Worm (Caenorhabditis elegans) whole organism, L4 larva: ENCODE results near the gene ins-17.
A peak's percentile ranks its signal among the peaks of the same experiment; 100 is the strongest.

ENCODE experiments used
- F44E2.7 ChIP-seq: fragments of 200-800 bp; sonication (Bioruptor generic); IDR thresholded peaks from 2 replicates; pipeline ENCODE4 v2.1.2; 2022; ENCODE audit warnings: missing genetic modification characterization, missing compliant biosample characterization
- aly-2 ChIP-seq: sonication (generic microtip); optimal IDR thresholded peaks from 2 replicates; lab custom pipeline; 2018; ENCODE audit warnings: missing biosample characterization, missing genetic modification characterization
- arid-1 ChIP-seq: fragments of 200-800 bp; sonication (Bioruptor generic); conservative IDR thresholded peaks from 2 replicates; pipeline ENCODE4 v1.3.6; 2022; ENCODE audit warnings: missing genetic modification reagents, missing genetic modification characterization, missing compliant biosample characterization
- ces-1 ChIP-seq: fragments of 150-350 bp; sonication (generic microtip); optimal IDR thresholded peaks from 4 replicates; lab custom pipeline; 2014; ENCODE audit warnings: missing biosample characterization, missing genetic modification reagents, missing genetic modification characterization
- hlh-11 ChIP-seq: fragments of 200-800 bp; sonication (Bioruptor generic); optimal IDR thresholded peaks from 2 replicates; lab custom pipeline; 2018; ENCODE audit warnings: mild to moderate bottlenecking, missing genetic modification characterization, missing compliant biosample characterization
- lin-13 ChIP-seq: fragments of 150-350 bp; optimal IDR thresholded peaks from 2 replicates; lab custom pipeline; 2014; ENCODE audit warnings: missing biosample characterization, missing genetic modification reagents, missing genetic modification characterization
- nhr-25 ChIP-seq: sonication (generic microtip); optimal IDR thresholded peaks from 2 replicates; lab custom pipeline; 2017; ENCODE audit warnings: missing genetic modification characterization, mild to moderate bottlenecking, missing compliant biosample characterization, antibody characterized with exemption, moderate library complexity, borderline replicate concordance; ENCODE audit not compliant: insufficient read depth
- pha-4 ChIP-seq, 2 experiments: fragments of 150-350 bp in 1 of 2; fragments of 200-800 bp in 1 of 2; sonication (Bioruptor generic) in 1 of 2; IDR thresholded peaks in 1 of 2; optimal IDR thresholded peaks in 1 of 2; 2 replicates each; pipeline versions ENCODE4 v1.3.6 to Lab custom; 2014 to 2022; ENCODE audit warnings: missing genetic modification characterization in 2 of 2, missing genetic modification reagents in 2 of 2, missing biosample characterization in 1 of 2, missing compliant biosample characterization in 1 of 2
- zip-2 ChIP-seq: fragments of 150-350 bp; optimal IDR thresholded peaks from 2 replicates; lab custom pipeline; 2014; ENCODE audit warnings: missing biosample characterization, missing genetic modification characterization
- ztf-11 ChIP-seq: fragments of 150-350 bp; optimal IDR thresholded peaks from 2 replicates; lab custom pipeline; 2014; ENCODE audit warnings: missing biosample characterization, missing genetic modification characterization

- TF ChIP-seq lin-13 = no peak
- no peak for TF ChIP-seq F44E2.7 (GFP tag; lab: Robert Waterston, UW)
- no peak for TF ChIP-seq zip-2 (tag; lab: Kevin White, UChicago)
- no peak for TF ChIP-seq nhr-25 (tag; lab: Kevin White, UChicago)
- TF ChIP-seq pha-4 (GFP tag; IDR thresholded peaks at IDR 0.05; lab: Robert Waterston, UW) = peak; percentile 41; the same call in 1 of the 2 replicates
- TF ChIP-seq pha-4 (tag; optimal IDR thresholded peaks at IDR 0.05; lab: Kevin White, UChicago) = no peak
- TF ChIP-seq arid-1 (GFP tag; lab: Robert Waterston, UW) = peak; percentile 71
- no peak for TF ChIP-seq ces-1 (GFP tag; lab: Kevin White, UChicago)
- no peak for TF ChIP-seq hlh-11 (tag; lab: Kevin White, UChicago)
- TF ChIP-seq aly-2 = no peak
- TF ChIP-seq ztf-11 (tag; lab: Kevin White, UChicago) = no peak
These were observed 28.0 kb downstream of the ins-17 start for ce11 chrIII:4449357-4449756.
